Worm (Caenorhabditis elegans): ENCODE results near the gene aqp-1.

ce11 chrII:7195541-7195940 is 42.6 kb downstream of the aqp-1 start, which contains the start of gene acdh-12:
- no peak for TF ChIP-seq R02D3.7 (tag; optimal IDR thresholded peaks at IDR 0.05)
- no peak for TF ChIP-seq alr-1 (tag; optimal IDR thresholded peaks at IDR 0.05)
- no peak for TF ChIP-seq unc-62 (GFP tag; optimal IDR thresholded peaks at IDR 0.05)
- TF ChIP-seq dmd-4 (tag; optimal IDR thresholded peaks at IDR 0.05): no peak
- no peak for TF ChIP-seq ztf-11 (tag; optimal IDR thresholded peaks at IDR 0.05)
- TF ChIP-seq egl-27 (tag; optimal IDR thresholded peaks at IDR 0.05): no peak
- TF ChIP-seq lsy-2 (tag; optimal IDR thresholded peaks at IDR 0.05): no peak
- no peak for TF ChIP-seq blmp-1 (tag; optimal IDR thresholded peaks at IDR 0.05; ENCODE audit: insufficient read depth)
- TF ChIP-seq snpc-4 (tag; optimal IDR thresholded peaks at IDR 0.05): no peak
- no peak for TF ChIP-seq nhr-237 (tag; optimal IDR thresholded peaks at IDR 0.05)
- no peak for TF ChIP-seq ztf-4 (tag; optimal IDR thresholded peaks at IDR 0.05)
- TF ChIP-seq nhr-77 (tag; optimal IDR thresholded peaks at IDR 0.05): no peak
- no peak for TF ChIP-seq lin-11 (tag; optimal IDR thresholded peaks at IDR 0.05)
